Worm (Caenorhabditis elegans) whole organism, L4 larva: Measurements from ENCODE around the gene ddx-19.

Experiments
- aly-2 ChIP-seq: sonication (generic microtip); optimal IDR thresholded peaks from 2 replicates; lab custom pipeline; 2018; ENCODE audit warnings: missing biosample characterization, missing genetic modification characterization
- ctbp-1 ChIP-seq: fragments of 200-800 bp; sonication (Bioruptor generic); IDR thresholded peaks from 2 replicates; pipeline ENCODE4 v1.3.6; 2022; ENCODE audit warnings: missing genetic modification reagents, missing genetic modification characterization, missing compliant biosample characterization
- duxl-1 ChIP-seq: sonication (generic microtip); optimal IDR thresholded peaks from 2 replicates; lab custom pipeline; 2016; ENCODE audit warnings: mild to moderate bottlenecking, missing genetic modification characterization, moderate library complexity, missing compliant biosample characterization; ENCODE audit not compliant: poor library complexity
- madf-9 ChIP-seq: fragments of 200-800 bp; sonication (Bioruptor generic); conservative IDR thresholded peaks from 2 replicates; pipeline ENCODE4 v1.3.6; 2022; ENCODE audit warnings: missing genetic modification reagents, missing genetic modification characterization, missing compliant biosample characterization
- nhr-11 ChIP-seq: fragments of 150-350 bp; optimal IDR thresholded peaks from 2 replicates; lab custom pipeline; 2014; ENCODE audit warnings: missing biosample characterization, missing genetic modification characterization
- nhr-28 ChIP-seq: fragments of 150-350 bp; optimal IDR thresholded peaks from 2 replicates; lab custom pipeline; 2014; ENCODE audit warnings: missing biosample characterization, missing genetic modification characterization
- zip-11 ChIP-seq: fragments of 200-800 bp; sonication (Bioruptor generic); IDR thresholded peaks from 2 replicates; pipeline ENCODE4 v1.3.6; 2022; ENCODE audit warnings: missing genetic modification characterization, missing compliant biosample characterization

DNA sequence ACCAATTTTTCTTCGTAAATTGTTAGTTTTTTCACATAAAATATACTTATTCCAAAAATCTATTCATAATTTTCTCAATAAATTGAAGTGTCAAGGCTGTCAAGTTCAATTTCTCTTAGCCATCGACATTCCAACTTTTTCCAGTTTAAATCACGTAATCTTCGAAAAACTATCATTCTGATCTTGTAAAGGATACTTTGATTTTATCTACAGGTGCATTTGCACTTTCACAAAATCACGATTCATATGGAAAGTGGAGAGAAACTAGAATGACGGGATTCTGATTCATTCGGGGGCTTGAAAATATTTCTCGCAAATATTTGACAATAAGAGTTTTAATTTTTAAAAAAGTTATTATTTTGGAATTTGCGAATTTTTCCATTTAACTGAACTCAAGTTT is 31.5 kb upstream of the ddx-19 start:
- TF ChIP-seq aly-2 (tag; lab: Kevin White, UChicago): no peak
- TF ChIP-seq nhr-11 (tag; lab: Kevin White, UChicago): no peak
- TF ChIP-seq ctbp-1 (GFP tag; lab: Robert Waterston, UW): no peak
- no peak for TF ChIP-seq zip-11
- no peak for TF ChIP-seq madf-9 (GFP tag; lab: Robert Waterston, UW)
- TF ChIP-seq nhr-28 (tag; lab: Kevin White, UChicago): no peak
- TF ChIP-seq duxl-1: no peak
